Worm (Caenorhabditis elegans) whole organism, early embryonic: ENCODE measurements around the gene fmo-4.

Source experiments
- B0310.2 ChIP-seq: sonication (generic microtip); optimal IDR thresholded peaks from 2 replicates; lab custom pipeline; 2016; ENCODE audit warnings: mild to moderate bottlenecking, missing genetic modification characterization, missing compliant biosample characterization
- F13C5.2 ChIP-seq: sonication (generic microtip); optimal IDR thresholded peaks from 2 replicates; lab custom pipeline; 2017; ENCODE audit warnings: mild to moderate bottlenecking, missing genetic modification characterization, inconsistent platforms, missing compliant biosample characterization
- aly-1 ChIP-seq: sonication (generic microtip); optimal IDR thresholded peaks from 2 replicates; lab custom pipeline; 2016; ENCODE audit warnings: missing genetic modification characterization, missing compliant biosample characterization
- ama-1 ChIP-seq: fragments of 150-350 bp; optimal IDR thresholded peaks from 2 replicates; lab custom pipeline; 2014
- ceh-13 ChIP-seq: fragments of 200-800 bp; sonication (Bioruptor generic); optimal IDR thresholded peaks from 2 replicates; lab custom pipeline; 2018; ENCODE audit warnings: mild to moderate bottlenecking, missing genetic modification characterization, missing compliant biosample characterization
- ceh-36 ChIP-seq: sonication (generic microtip); optimal IDR thresholded peaks from 2 replicates; lab custom pipeline; 2016; ENCODE audit warnings: missing genetic modification characterization, inconsistent platforms, missing compliant biosample characterization
- ets-7 ChIP-seq: sonication (generic microtip); optimal IDR thresholded peaks from 2 replicates; lab custom pipeline; 2016; ENCODE audit warnings: missing genotype, missing genetic modification characterization, missing compliant biosample characterization
- flt-1 ChIP-seq: fragments of 200-800 bp; sonication (Bioruptor generic); IDR thresholded peaks from 2 replicates; pipeline ENCODE4 v1.3.6; 2022; ENCODE audit warnings: missing genetic modification characterization, missing compliant biosample characterization
- hmbx-1 ChIP-seq: sonication (generic microtip); optimal IDR thresholded peaks from 2 replicates; lab custom pipeline; 2016; ENCODE audit warnings: mild to moderate bottlenecking, missing genetic modification characterization, missing compliant biosample characterization
- hmg-4 ChIP-seq: fragments of 200-800 bp; sonication (Bioruptor generic); optimal IDR thresholded peaks from 2 replicates; lab custom pipeline; 2018; ENCODE audit warnings: mild to moderate bottlenecking, missing genetic modification characterization, missing compliant biosample characterization
- hnd-1 ChIP-seq: sonication (generic microtip); optimal IDR thresholded peaks from 2 replicates; lab custom pipeline; 2016; ENCODE audit warnings: missing genetic modification characterization, missing compliant biosample characterization
- pes-1 ChIP-seq: fragments of 200-800 bp; sonication (Bioruptor generic); IDR thresholded peaks from 2 replicates; pipeline ENCODE4 v1.3.6; 2022; ENCODE audit warnings: missing genetic modification reagents, missing genetic modification characterization, missing compliant biosample characterization
- scrt-1 ChIP-seq: fragments of 200-800 bp; sonication (Bioruptor generic); IDR thresholded peaks from 2 replicates; pipeline ENCODE4 v1.3.6; 2022; ENCODE audit warnings: missing genetic modification characterization, missing compliant biosample characterization
- sea-1 ChIP-seq: fragments of 200-800 bp; sonication (Bioruptor generic); conservative IDR thresholded peaks from 2 replicates; pipeline ENCODE4 v1.3.6; 2022; ENCODE audit warnings: missing genetic modification characterization, missing compliant biosample characterization
- tbx-11 ChIP-seq: fragments of 200-800 bp; sonication (Bioruptor generic); IDR thresholded peaks from 2 replicates; pipeline ENCODE4 v1.3.6; 2022; ENCODE audit warnings: missing genetic modification characterization, missing compliant biosample characterization
- tbx-37 ChIP-seq: fragments of 200-800 bp; sonication (Bioruptor generic); conservative IDR thresholded peaks from 2 replicates; pipeline ENCODE4 v1.3.6; 2022; ENCODE audit warnings: missing genetic modification reagents, missing genetic modification characterization, missing compliant biosample characterization
- tra-4 ChIP-seq: sonication (generic microtip); optimal IDR thresholded peaks from 2 replicates; lab custom pipeline; 2017; ENCODE audit warnings: missing genetic modification characterization, missing compliant biosample characterization

fmo-4 gene

ce11 chrV:13600882-13601281, 5.6 kb downstream of the fmo-4 start, which contains the start of gene rdy-2:
TSS of gene rdy-2 (minus strand) at chrV:13600982.
- TF ChIP-seq sea-1 (GFP tag; lab: Robert Waterston, UW) (no peak), scrt-1 (GFP tag; lab: Robert Waterston, UW) (no peak), ets-7 (tag; lab: Kevin White, UChicago) (no peak), ceh-13 (GFP tag; lab: Kevin White, UChicago) (no peak), flt-1 (GFP tag; lab: Robert Waterston, UW) (no peak), tbx-11 (GFP tag; lab: Robert Waterston, UW) (no peak), ama-1 (no peak)

ce11 chrV:13598370-13598769, 8.1 kb downstream of the fmo-4 start:
- TF ChIP-seq aly-1 (tag; lab: Kevin White, UChicago) = no peak
- TF ChIP-seq ama-1 = no peak
- TF ChIP-seq tra-4 (tag; lab: Kevin White, UChicago) = no peak
- TF ChIP-seq sea-1 (GFP tag; lab: Robert Waterston, UW) = no peak
- TF ChIP-seq ceh-36 (tag; lab: Kevin White, UChicago) = no peak
- TF ChIP-seq hmbx-1 (tag; lab: Kevin White, UChicago) = no peak
- no peak for TF ChIP-seq F13C5.2 (tag; lab: Kevin White, UChicago)
- no peak for TF ChIP-seq ets-7 (tag; lab: Kevin White, UChicago)
- no peak for TF ChIP-seq ceh-13 (GFP tag; lab: Kevin White, UChicago)
- TF ChIP-seq tbx-11 (GFP tag; lab: Robert Waterston, UW) = no peak

ce11 chrV:13593083-13593482, 13.4 kb downstream of the fmo-4 start, which contains the start of gene F53F4.4:
TSS of gene F53F4.4 (plus strand) at chrV:13593383.
- TF ChIP-seq hnd-1 (no peak), B0310.2 (no peak), F13C5.2 (tag; lab: Kevin White, UChicago) (no peak), scrt-1 (GFP tag; lab: Robert Waterston, UW) (no peak)

DNA sequence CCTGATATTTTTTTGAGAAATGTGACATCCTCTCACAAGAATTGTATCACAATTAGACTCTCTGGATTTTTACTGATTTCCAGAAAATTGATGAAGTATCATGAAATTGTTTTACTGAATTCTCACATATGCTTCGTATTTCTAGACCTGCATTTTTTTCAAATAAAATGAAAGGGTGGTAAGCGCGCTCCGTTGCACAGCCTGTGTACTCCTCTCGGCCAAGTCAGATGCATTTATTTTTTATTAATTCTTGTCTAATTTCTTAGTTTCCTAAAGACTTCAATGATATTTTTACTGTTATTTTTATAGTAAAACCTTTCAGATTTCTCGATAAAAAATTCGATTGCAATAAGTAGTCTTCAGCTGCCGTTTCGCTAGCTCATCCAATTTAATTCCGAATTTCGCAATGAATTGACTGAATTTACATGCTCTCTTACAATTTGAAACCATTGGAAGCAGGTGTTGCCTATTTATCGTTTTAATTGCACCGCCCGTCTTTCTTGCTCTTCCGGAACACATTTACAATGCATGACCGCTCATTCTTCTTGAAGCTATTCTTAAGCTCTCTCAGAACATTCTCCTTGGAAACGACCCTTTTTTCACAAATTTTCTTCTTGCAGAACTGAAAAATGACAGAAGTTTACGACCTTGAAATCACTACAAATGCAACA, 14.9 kb downstream of the fmo-4 start, which contains the start of gene tbcb-1:
tbcb-1 (plus strand) TSS at position 621 of the 671 bp plus-strand sequence.
- TF ChIP-seq ets-7 (tag; lab: Kevin White, UChicago) = no peak
- no peak for TF ChIP-seq hnd-1
- no peak for TF ChIP-seq tbx-37 (GFP tag; lab: Robert Waterston, UW)
- no peak for TF ChIP-seq ceh-13 (GFP tag; lab: Kevin White, UChicago)
- TF ChIP-seq B0310.2 = no peak
- no peak for TF ChIP-seq F13C5.2 (tag; lab: Kevin White, UChicago)
- no peak for TF ChIP-seq pes-1 (GFP tag; lab: Robert Waterston, UW)
- TF ChIP-seq tbx-11 (GFP tag; lab: Robert Waterston, UW) = no peak
- no peak for TF ChIP-seq hmbx-1 (tag; lab: Kevin White, UChicago)
- no peak for TF ChIP-seq tra-4 (tag; lab: Kevin White, UChicago)
- no peak for TF ChIP-seq sea-1 (GFP tag; lab: Robert Waterston, UW)
- no peak for TF ChIP-seq aly-1 (tag; lab: Kevin White, UChicago)
- no peak for TF ChIP-seq flt-1 (GFP tag; lab: Robert Waterston, UW)
- TF ChIP-seq scrt-1 (GFP tag; lab: Robert Waterston, UW) = no peak
- TF ChIP-seq hmg-4 (GFP tag; lab: Kevin White, UChicago) = no peak
- TF ChIP-seq ama-1 = no peak
- no peak for TF ChIP-seq ceh-36 (tag; lab: Kevin White, UChicago)

DNA sequence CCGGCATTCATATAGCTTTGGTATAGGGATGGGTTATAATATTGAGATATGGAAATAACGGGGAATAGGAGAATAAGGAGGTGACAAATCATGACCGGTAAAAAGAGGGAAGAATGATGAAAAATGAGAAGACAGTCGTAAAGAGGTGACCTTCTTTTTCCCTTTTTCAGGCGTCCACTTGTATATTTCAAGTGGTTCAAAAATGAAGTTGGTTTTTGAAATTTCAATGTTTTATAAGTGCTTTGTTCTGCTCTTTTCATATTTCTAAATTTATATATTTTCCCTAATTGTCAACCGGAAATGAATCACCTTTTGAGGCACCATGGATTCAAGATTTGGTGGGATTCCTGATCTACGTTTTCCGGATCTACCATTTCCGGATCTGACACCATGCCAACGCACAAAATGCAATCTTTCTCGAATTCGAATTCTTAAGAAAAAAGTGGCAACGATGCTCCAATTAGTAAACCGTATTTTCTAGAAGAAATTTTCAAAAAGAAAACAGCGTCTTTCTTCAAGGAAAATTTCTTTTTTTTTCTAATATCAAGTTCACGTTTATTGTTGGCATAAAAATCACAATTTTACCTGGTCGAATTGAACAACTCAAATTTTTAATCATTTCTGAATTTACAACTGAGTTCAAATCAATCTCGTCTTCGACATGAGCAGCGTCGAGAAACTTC, 16.9 kb downstream of the fmo-4 start, which contains the start of the genes F53F4.2 and F53F4.18:
F53F4.2 (minus strand) TSS at position 101 of the 683 bp plus-strand sequence.
F53F4.18 (plus strand) TSS at position 633 of the 683 bp plus-strand sequence.
- TF ChIP-seq hnd-1 = no peak
- no peak for TF ChIP-seq aly-1 (tag; lab: Kevin White, UChicago)
- TF ChIP-seq ceh-13 (GFP tag; lab: Kevin White, UChicago) = no peak
- TF ChIP-seq ama-1 = no peak
- TF ChIP-seq tra-4 (tag; lab: Kevin White, UChicago) = no peak
- no peak for TF ChIP-seq flt-1 (GFP tag; lab: Robert Waterston, UW)
- TF ChIP-seq tbx-37 (GFP tag; lab: Robert Waterston, UW) = no peak
- TF ChIP-seq B0310.2 = no peak
- TF ChIP-seq pes-1 (GFP tag; lab: Robert Waterston, UW) = no peak
- TF ChIP-seq hmg-4 (GFP tag; lab: Kevin White, UChicago) = no peak

DNA sequence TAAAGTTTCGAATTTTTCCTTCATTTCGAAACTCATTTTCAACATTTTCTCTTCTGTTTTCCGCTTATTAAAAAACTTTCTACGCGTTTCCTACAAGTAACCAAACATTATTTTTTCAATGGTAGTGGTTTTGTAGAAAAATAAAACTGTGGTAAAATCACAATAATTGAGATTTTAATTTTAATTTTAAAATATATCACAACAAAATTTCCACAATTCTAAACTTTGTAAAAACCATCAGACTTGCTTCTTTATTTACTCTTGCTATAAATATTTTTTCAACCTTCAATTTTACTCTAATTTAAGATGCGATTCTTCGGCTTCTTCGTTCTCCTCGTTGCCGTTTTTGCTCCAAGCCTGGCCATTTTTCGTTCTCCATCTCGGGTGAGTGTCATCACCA, 18.6 kb downstream of the fmo-4 start, which contains the start of gene F53F4.17:
F53F4.17 (plus strand) TSS at position 301 of the 400 bp plus-strand sequence.
- TF ChIP-seq sea-1 (GFP tag; lab: Robert Waterston, UW) (no peak), hmg-4 (GFP tag; lab: Kevin White, UChicago) (no peak), tbx-11 (GFP tag; lab: Robert Waterston, UW) (no peak), B0310.2 (no peak)

DNA sequence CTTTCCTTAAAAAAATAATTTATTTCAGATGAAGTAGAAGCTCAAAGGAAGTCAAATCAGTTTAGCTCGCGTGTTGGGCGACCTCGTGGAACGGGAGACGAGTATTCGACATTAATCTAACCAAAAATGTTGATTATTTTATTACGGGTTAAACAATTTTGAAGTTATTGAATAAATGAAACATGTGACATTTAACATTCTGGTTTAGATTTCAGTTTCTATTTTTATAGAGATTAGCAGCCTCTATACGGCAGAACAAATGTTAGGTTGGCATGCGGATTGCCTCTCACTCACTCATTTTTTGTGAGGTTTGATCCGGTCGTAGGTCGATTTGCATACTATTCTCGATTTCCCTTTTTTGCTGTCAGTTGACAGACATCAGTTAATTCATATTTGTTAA, 22.0 kb downstream of the fmo-4 start, which contains the start of gene F53F4.1:
F53F4.1 (plus strand) TSS at position 301 of the 400 bp plus-strand sequence.
- no peak for TF ChIP-seq hmbx-1 (tag; lab: Kevin White, UChicago)
- no peak for TF ChIP-seq tbx-37 (GFP tag; lab: Robert Waterston, UW)
- no peak for TF ChIP-seq ets-7 (tag; lab: Kevin White, UChicago)
- TF ChIP-seq F13C5.2 (tag; lab: Kevin White, UChicago) = no peak
- TF ChIP-seq pes-1 (GFP tag; lab: Robert Waterston, UW) = no peak
- no peak for TF ChIP-seq hnd-1
- TF ChIP-seq sea-1 (GFP tag; lab: Robert Waterston, UW) = no peak
